Worm (Caenorhabditis elegans) whole organism, late embryonic: ENCODE results near the gene snpc-1.2.

Source experiments
- ahr-1 ChIP-seq: sonication (generic microtip); optimal IDR thresholded peaks from 2 replicates; lab custom pipeline; 2016; ENCODE audit warnings: missing genetic modification characterization, missing compliant biosample characterization
- ama-1 ChIP-seq: fragments of 150-350 bp; optimal IDR thresholded peaks from 2 replicates; lab custom pipeline; 2014
- ceh-22 ChIP-seq: sonication (generic microtip); optimal IDR thresholded peaks from 2 replicates; lab custom pipeline; 2017; ENCODE audit warnings: missing biosample characterization, missing genetic modification characterization
- dve-1 ChIP-seq: sonication (generic microtip); optimal IDR thresholded peaks from 2 replicates; lab custom pipeline; 2017; ENCODE audit warnings: antibody characterized with exemption, mild to moderate bottlenecking, missing genetic modification characterization, missing compliant biosample characterization
- ets-4 ChIP-seq: sonication (generic microtip); optimal IDR thresholded peaks from 2 replicates; lab custom pipeline; 2016; ENCODE audit warnings: missing genetic modification characterization, missing compliant biosample characterization
- hlh-30 ChIP-seq: sonication (generic microtip); optimal IDR thresholded peaks from 2 replicates; lab custom pipeline; 2017; ENCODE audit warnings: antibody characterized with exemption, missing genetic modification characterization, missing compliant biosample characterization; ENCODE audit not compliant: insufficient read depth
- lin-11 ChIP-seq: fragments of 200-800 bp; sonication (Bioruptor generic); optimal IDR thresholded peaks from 2 replicates; lab custom pipeline; 2018; ENCODE audit warnings: mild to moderate bottlenecking, missing genetic modification characterization, missing compliant biosample characterization
- npax-4 ChIP-seq: sonication (generic microtip); optimal IDR thresholded peaks from 2 replicates; lab custom pipeline; 2016; ENCODE audit warnings: missing genetic modification characterization, missing compliant biosample characterization
- pax-1 ChIP-seq: fragments of 150-350 bp; optimal IDR thresholded peaks from 2 replicates; lab custom pipeline; 2014; ENCODE audit warnings: missing biosample characterization, missing genetic modification characterization
- pha-4 ChIP-seq: fragments of 150-350 bp; optimal IDR thresholded peaks from 2 replicates; lab custom pipeline; 2018; ENCODE audit warnings: missing biosample characterization, missing genetic modification reagents, missing genetic modification characterization
- ref-2 ChIP-seq: sonication (generic microtip); optimal IDR thresholded peaks from 2 replicates; lab custom pipeline; 2016; ENCODE audit warnings: missing genetic modification characterization, missing compliant biosample characterization

ce11 chrIII:13216488-13217016 lies 47.2 kb upstream of the snpc-1.2 start:
- no peak for TF ChIP-seq lin-11 (tag; lab: Kevin White, UChicago)
- TF ChIP-seq dve-1 (tag; lab: Kevin White, UChicago): no peak
- no peak for TF ChIP-seq ref-2 (tag; lab: Kevin White, UChicago)
- no peak for TF ChIP-seq ceh-22 (tag; lab: Kevin White, UChicago)
- TF ChIP-seq pha-4 (tag; lab: Kevin White, UChicago): no peak
- no peak for TF ChIP-seq npax-4 (tag; lab: Kevin White, UChicago)
- no peak for TF ChIP-seq ets-4 (tag; lab: Kevin White, UChicago)
- TF ChIP-seq pax-1: no peak
- TF ChIP-seq ama-1 (lab: Kevin White, UChicago): no peak
- no peak for TF ChIP-seq hlh-30 (tag; lab: Kevin White, UChicago)
- TF ChIP-seq ahr-1 (tag; lab: Kevin White, UChicago): no peak
